Worm (Caenorhabditis elegans) whole organism, late embryonic: ENCODE results near the gene srd-41.

ENCODE experiments used
- C08G9.2 ChIP-seq: sonication (generic microtip); optimal IDR thresholded peaks from 2 replicates; lab custom pipeline; 2016; ENCODE audit warnings: mild to moderate bottlenecking, missing genetic modification characterization, moderate library complexity, missing compliant biosample characterization
- C38D4.7 ChIP-seq: fragments of 200-800 bp; sonication (Bioruptor generic); optimal IDR thresholded peaks from 2 replicates; lab custom pipeline; 2018; ENCODE audit warnings: mild to moderate bottlenecking, missing genetic modification characterization, moderate library complexity, missing compliant biosample characterization
- F13H6.1 ChIP-seq: sonication (generic microtip); optimal IDR thresholded peaks from 2 replicates; lab custom pipeline; 2016; ENCODE audit warnings: missing genetic modification characterization, missing compliant biosample characterization
- K02D7.2 ChIP-seq: sonication (generic microtip); optimal IDR thresholded peaks from 2 replicates; lab custom pipeline; 2017; ENCODE audit warnings: mild to moderate bottlenecking, missing genetic modification characterization, missing compliant biosample characterization
- T23F11.4 ChIP-seq: fragments of 200-800 bp; sonication (Bioruptor generic); optimal IDR thresholded peaks from 2 replicates; lab custom pipeline; 2018; ENCODE audit warnings: mild to moderate bottlenecking, missing genetic modification characterization, missing compliant biosample characterization
- ahr-1 ChIP-seq: sonication (generic microtip); optimal IDR thresholded peaks from 2 replicates; lab custom pipeline; 2016; ENCODE audit warnings: missing genetic modification characterization, missing compliant biosample characterization
- ama-1 ChIP-seq: fragments of 150-350 bp; optimal IDR thresholded peaks from 2 replicates; lab custom pipeline; 2014
- ceh-18 ChIP-seq: sonication (generic microtip); optimal IDR thresholded peaks from 2 replicates; lab custom pipeline; 2016; ENCODE audit warnings: missing genetic modification characterization, missing compliant biosample characterization
- ceh-19 ChIP-seq: fragments of 200-800 bp; sonication (Bioruptor generic); optimal IDR thresholded peaks from 2 replicates; lab custom pipeline; 2018; ENCODE audit warnings: mild to moderate bottlenecking, missing genetic modification characterization, missing compliant biosample characterization
- ceh-2 ChIP-seq: sonication (generic microtip); optimal IDR thresholded peaks from 2 replicates; lab custom pipeline; 2016; ENCODE audit warnings: missing genotype, missing genetic modification characterization, missing compliant biosample characterization
- ceh-22 ChIP-seq: sonication (generic microtip); optimal IDR thresholded peaks from 2 replicates; lab custom pipeline; 2017; ENCODE audit warnings: missing biosample characterization, missing genetic modification characterization
- ceh-30 ChIP-seq: fragments of 150-350 bp; optimal IDR thresholded peaks from 2 replicates; lab custom pipeline; 2014; ENCODE audit warnings: missing biosample characterization, missing genetic modification characterization
- ceh-34 ChIP-seq: sonication (generic microtip); optimal IDR thresholded peaks from 2 replicates; lab custom pipeline; 2016; ENCODE audit warnings: mild to moderate bottlenecking, missing genetic modification characterization, missing compliant biosample characterization
- ceh-9 ChIP-seq: sonication (generic microtip); optimal IDR thresholded peaks from 2 replicates; lab custom pipeline; 2016; ENCODE audit warnings: mild to moderate bottlenecking, missing genetic modification characterization, inconsistent platforms, missing compliant biosample characterization
- che-1 ChIP-seq: sonication (generic microtip); optimal IDR thresholded peaks from 2 replicates; lab custom pipeline; 2016; ENCODE audit warnings: mild to moderate bottlenecking, missing genetic modification characterization, missing compliant biosample characterization
- dmd-4 ChIP-seq: sonication (generic microtip); optimal IDR thresholded peaks from 2 replicates; lab custom pipeline; 2016; ENCODE audit warnings: borderline replicate concordance, missing genetic modification characterization, missing compliant biosample characterization
- dve-1 ChIP-seq: sonication (generic microtip); optimal IDR thresholded peaks from 2 replicates; lab custom pipeline; 2017; ENCODE audit warnings: antibody characterized with exemption, mild to moderate bottlenecking, missing genetic modification characterization, missing compliant biosample characterization
- elt-4 ChIP-seq: sonication (generic microtip); optimal IDR thresholded peaks from 2 replicates; lab custom pipeline; 2016; ENCODE audit warnings: missing genetic modification characterization, missing compliant biosample characterization
- fax-1 ChIP-seq: sonication (generic microtip); optimal IDR thresholded peaks from 2 replicates; lab custom pipeline; 2016; ENCODE audit warnings: missing genotype, missing genetic modification characterization, missing compliant biosample characterization
- fkh-10 ChIP-seq: fragments of 150-350 bp; optimal IDR thresholded peaks from 2 replicates; lab custom pipeline; 2014; ENCODE audit warnings: missing biosample characterization, missing genetic modification reagents, missing genetic modification characterization
- gmeb-2 ChIP-seq: sonication (generic microtip); optimal IDR thresholded peaks from 2 replicates; lab custom pipeline; 2016; ENCODE audit warnings: missing genetic modification characterization, inconsistent platforms, missing compliant biosample characterization
- hlh-13 ChIP-seq: fragments of 200-800 bp; sonication (Bioruptor generic); optimal IDR thresholded peaks from 2 replicates; lab custom pipeline; 2018; ENCODE audit warnings: mild to moderate bottlenecking, missing genetic modification characterization, missing compliant biosample characterization
- hlh-15 ChIP-seq: sonication (generic microtip); optimal IDR thresholded peaks from 2 replicates; lab custom pipeline; 2016; ENCODE audit warnings: missing genetic modification characterization, missing compliant biosample characterization
- hlh-30 ChIP-seq: sonication (generic microtip); optimal IDR thresholded peaks from 2 replicates; lab custom pipeline; 2017; ENCODE audit warnings: antibody characterized with exemption, missing genetic modification characterization, missing compliant biosample characterization; ENCODE audit not compliant: insufficient read depth
- hlh-8 ChIP-seq: sonication (generic microtip); optimal IDR thresholded peaks from 2 replicates; lab custom pipeline; 2016; ENCODE audit warnings: missing genotype, missing genetic modification characterization, missing compliant biosample characterization
- lim-6 ChIP-seq: sonication (generic microtip); optimal IDR thresholded peaks from 2 replicates; lab custom pipeline; 2016; ENCODE audit warnings: missing genetic modification characterization, missing compliant biosample characterization
- lin-11 ChIP-seq: fragments of 200-800 bp; sonication (Bioruptor generic); optimal IDR thresholded peaks from 2 replicates; lab custom pipeline; 2018; ENCODE audit warnings: mild to moderate bottlenecking, missing genetic modification characterization, missing compliant biosample characterization
- mec-3 ChIP-seq: sonication (generic microtip); optimal IDR thresholded peaks from 2 replicates; lab custom pipeline; 2016; ENCODE audit warnings: borderline replicate concordance, missing genetic modification characterization, missing compliant biosample characterization
- nfya-1 ChIP-seq: sonication (generic microtip); optimal IDR thresholded peaks from 2 replicates; lab custom pipeline; 2017; ENCODE audit warnings: missing genetic modification characterization, mild to moderate bottlenecking, missing compliant biosample characterization, antibody characterized with exemption, moderate library complexity
- nhr-11 ChIP-seq: fragments of 150-350 bp; optimal IDR thresholded peaks from 2 replicates; lab custom pipeline; 2014; ENCODE audit warnings: missing biosample characterization, missing genetic modification characterization
- pat-9 ChIP-seq: fragments of 200-800 bp; sonication (Bioruptor generic); optimal IDR thresholded peaks from 2 replicates; lab custom pipeline; 2018; ENCODE audit warnings: mild to moderate bottlenecking, missing genetic modification characterization, moderate library complexity, missing compliant biosample characterization
- pax-1 ChIP-seq: fragments of 150-350 bp; optimal IDR thresholded peaks from 2 replicates; lab custom pipeline; 2014; ENCODE audit warnings: missing biosample characterization, missing genetic modification characterization
- pros-1 ChIP-seq: fragments of 150-350 bp; optimal IDR thresholded peaks from 2 replicates; lab custom pipeline; 2014; ENCODE audit warnings: missing biosample characterization, missing genetic modification reagents, missing genetic modification characterization
- ref-2 ChIP-seq: sonication (generic microtip); optimal IDR thresholded peaks from 2 replicates; lab custom pipeline; 2016; ENCODE audit warnings: missing genetic modification characterization, missing compliant biosample characterization
- rnt-1 ChIP-seq: sonication (generic microtip); optimal IDR thresholded peaks from 2 replicates; lab custom pipeline; 2016; ENCODE audit warnings: missing genetic modification characterization, missing compliant biosample characterization
- sdc-2 ChIP-seq: sonication (generic microtip); optimal IDR thresholded peaks from 2 replicates; lab custom pipeline; 2016; ENCODE audit warnings: missing genotype, missing genetic modification characterization, missing compliant biosample characterization
- sox-2 ChIP-seq: fragments of 200-800 bp; sonication (Bioruptor generic); IDR thresholded peaks from 2 replicates; pipeline ENCODE4 v1.3.6; 2022; ENCODE audit warnings: missing genetic modification reagents, missing genetic modification characterization, missing compliant biosample characterization
- unc-3 ChIP-seq, 2 experiments: fragments of 200-800 bp in 1 of 2; sonication (Bioruptor generic) in 1 of 2; sonication (generic microtip) in 1 of 2; conservative IDR thresholded peaks in 1 of 2; optimal IDR thresholded peaks in 1 of 2; 2 replicates each; pipeline versions ENCODE4 v1.3.6 to Lab custom; 2016 to 2022; ENCODE audit warnings: missing compliant biosample characterization in 2 of 2, missing genetic modification characterization in 2 of 2, missing genetic modification reagents in 1 of 2

Gene srd-41

ce11 chrX:12326424-12326823 is at the start of gene srd-41:
srd-41 (plus strand) TSS chrX:12326724.
- no peak for TF ChIP-seq ceh-34 (tag; lab: Kevin White, UChicago)
- TF ChIP-seq che-1 (tag; lab: Kevin White, UChicago), result no peak
- no peak for TF ChIP-seq F13H6.1 (tag; lab: Kevin White, UChicago)

ce11 chrX:12280477-12280876 is 46.0 kb upstream of the srd-41 start, which contains the start of gene C04B4.1:
C04B4.1 (plus strand) TSS chrX:12280777.
- no peak for TF ChIP-seq T23F11.4 (GFP tag; lab: Kevin White, UChicago)
- TF ChIP-seq ceh-18 (tag; lab: Kevin White, UChicago), result no peak
- TF ChIP-seq elt-4 (tag; lab: Kevin White, UChicago), result no peak
- no peak for TF ChIP-seq lin-11 (tag; lab: Kevin White, UChicago)
- TF ChIP-seq mec-3 (tag; lab: Kevin White, UChicago), result no peak
- TF ChIP-seq hlh-13 (GFP tag; lab: Kevin White, UChicago), result no peak
- no peak for TF ChIP-seq pros-1 (tag; lab: Kevin White, UChicago)
- TF ChIP-seq C08G9.2 (tag; lab: Kevin White, UChicago), result no peak
- no peak for TF ChIP-seq pax-1
- no peak for TF ChIP-seq F13H6.1 (tag; lab: Kevin White, UChicago)
- TF ChIP-seq dmd-4 (tag; lab: Kevin White, UChicago), result no peak
- no peak for TF ChIP-seq C38D4.7
- no peak for TF ChIP-seq ceh-19 (GFP tag; lab: Kevin White, UChicago)
- no peak for TF ChIP-seq sox-2 (GFP tag; lab: Robert Waterston, UW)
- TF ChIP-seq ceh-34 (tag; lab: Kevin White, UChicago), result no peak
- TF ChIP-seq fkh-10, result no peak

- TF ChIP-seq dve-1 (no peak), C38D4.7 (no peak), nfya-1 (no peak), ceh-19 (GFP tag; lab: Kevin White, UChicago) (no peak), rnt-1 (no peak), hlh-8 (tag; lab: Kevin White, UChicago) (no peak), ama-1 (no peak), hlh-15 (no peak), unc-3 (GFP tag; conservative IDR thresholded peaks at IDR 0.05; lab: Robert Waterston, UW) (no peak), unc-3 (tag; optimal IDR thresholded peaks at IDR 0.05; lab: Kevin White, UChicago) (no peak), nhr-11 (tag; lab: Kevin White, UChicago) (no peak), ceh-9 (no peak), K02D7.2 (tag; lab: Kevin White, UChicago) (no peak), pat-9 (tag; lab: Kevin White, UChicago) (no peak)
Observed at ce11 chrX:12282911-12283310, 43.6 kb upstream of the srd-41 start, which contains the start of gene C04B4.2. C04B4.2 (plus strand) TSS chrX:12283281.

ce11 chrX:12284161-12284560 is 42.4 kb upstream of the srd-41 start:
- TF ChIP-seq hlh-30 (tag; lab: Kevin White, UChicago) (no peak), ceh-9 (no peak), pros-1 (tag; lab: Kevin White, UChicago) (no peak), unc-3 (GFP tag; conservative IDR thresholded peaks at IDR 0.05; lab: Robert Waterston, UW) (no peak), unc-3 (tag; optimal IDR thresholded peaks at IDR 0.05; lab: Kevin White, UChicago) (no peak), ref-2 (tag; lab: Kevin White, UChicago) (no peak), K02D7.2 (tag; lab: Kevin White, UChicago) (no peak), ceh-30 (tag; lab: Kevin White, UChicago) (no peak), C08G9.2 (tag; lab: Kevin White, UChicago) (no peak), ceh-22 (tag; lab: Kevin White, UChicago) (no peak), lin-11 (tag; lab: Kevin White, UChicago) (no peak), fkh-10 (no peak), gmeb-2 (tag; lab: Kevin White, UChicago) (no peak), rnt-1 (no peak), fax-1 (tag; lab: Kevin White, UChicago) (no peak), ahr-1 (tag; lab: Kevin White, UChicago) (no peak), lim-6 (tag; lab: Kevin White, UChicago) (no peak), sdc-2 (no peak), ceh-2 (no peak), nfya-1 (no peak)
